Worm (Caenorhabditis elegans) whole organism, young adult: ENCODE measurements around the gene rps-4.
A peak's percentile ranks its signal among the peaks of the same experiment; 100 is the strongest.

Source experiments
- B0019.2 ChIP-seq: fragments of 200-800 bp; sonication (Bioruptor generic); conservative IDR thresholded peaks from 2 replicates; pipeline ENCODE4 v1.3.6; 2022; ENCODE audit warnings: missing genetic modification reagents, missing genetic modification characterization, missing compliant biosample characterization
- F22D6.2 ChIP-seq: sonication (generic microtip); optimal IDR thresholded peaks from 2 replicates; lab custom pipeline; 2016; ENCODE audit warnings: mild to moderate bottlenecking, missing genetic modification characterization, missing compliant biosample characterization
- F23B12.7 ChIP-seq: sonication (generic microtip); optimal IDR thresholded peaks from 2 replicates; lab custom pipeline; 2017; ENCODE audit warnings: missing genetic modification characterization, mild to moderate bottlenecking, missing compliant biosample characterization, antibody characterized with exemption, moderate library complexity; ENCODE audit not compliant: insufficient read depth
- F33H1.4 ChIP-seq: fragments of 200-800 bp; sonication (Bioruptor generic); IDR thresholded peaks from 2 replicates; pipeline ENCODE4 v1.3.6; 2022; ENCODE audit warnings: missing genetic modification reagents, missing genetic modification characterization, missing compliant biosample characterization
- F57A8.1 ChIP-seq: fragments of 200-800 bp; sonication (Bioruptor generic); optimal IDR thresholded peaks from 2 replicates; lab custom pipeline; 2018; ENCODE audit warnings: mild to moderate bottlenecking, missing genetic modification characterization, moderate library complexity, missing compliant biosample characterization
- K11D2.4 ChIP-seq: fragments of 200-800 bp; sonication (Bioruptor generic); IDR thresholded peaks from 2 replicates; pipeline ENCODE4 v1.3.6; 2022; ENCODE audit warnings: missing genetic modification reagents, missing genetic modification characterization, missing compliant biosample characterization
- Y79H2A.3 ChIP-seq: fragments of 200-800 bp; sonication (Bioruptor generic); conservative IDR thresholded peaks from 2 replicates; pipeline ENCODE4 v1.3.6; 2022; ENCODE audit warnings: missing genetic modification reagents, missing genetic modification characterization, missing compliant biosample characterization
- Y95B8A.8 ChIP-seq: fragments of 200-800 bp; sonication (Bioruptor generic); IDR thresholded peaks from 2 replicates; pipeline ENCODE4 v1.3.6; 2022; ENCODE audit warnings: missing genetic modification reagents, missing genetic modification characterization, missing compliant biosample characterization
- ZK185.1 ChIP-seq: sonication (generic microtip); optimal IDR thresholded peaks from 2 replicates; lab custom pipeline; 2016; ENCODE audit warnings: mild to moderate bottlenecking, missing genetic modification characterization, missing compliant biosample characterization; ENCODE audit not compliant: poor library complexity, severe bottlenecking
- ama-1 ChIP-seq, 3 experiments: fragments of 150-350 bp in 1 of 3; sonication (generic microtip) in 2 of 3; optimal IDR thresholded peaks; 2 replicates each; lab custom pipeline; 2014 to 2018; ENCODE audit warnings: missing biosample characterization in 2 of 3, missing genetic modification characterization in 2 of 3, missing genetic modification reagents in 2 of 3
- bed-2 ChIP-seq: fragments of 200-800 bp; sonication (Bioruptor generic); IDR thresholded peaks from 2 replicates; pipeline ENCODE4 v1.3.6; 2022; ENCODE audit warnings: missing genetic modification reagents, missing genetic modification characterization, missing compliant biosample characterization
- ccch-3 ChIP-seq: fragments of 200-800 bp; sonication (Bioruptor generic); optimal IDR thresholded peaks from 2 replicates; lab custom pipeline; 2018; ENCODE audit warnings: mild to moderate bottlenecking, missing genetic modification characterization, missing compliant biosample characterization
- cebp-1 ChIP-seq, 2 experiments: fragments of 200-800 bp in 1 of 2; sonication (Bioruptor generic) in 1 of 2; sonication (generic microtip) in 1 of 2; IDR thresholded peaks in 1 of 2; optimal IDR thresholded peaks in 1 of 2; 2 replicates each; pipeline versions ENCODE4 v1.3.6 to Lab custom; 2017 to 2022; ENCODE audit warnings: missing compliant biosample characterization in 2 of 2, missing genetic modification characterization in 2 of 2, mild to moderate bottlenecking in 1 of 2, missing genetic modification reagents in 1 of 2, moderate library complexity in 1 of 2
- cebp-2 ChIP-seq: fragments of 200-800 bp; sonication (Bioruptor generic); IDR thresholded peaks from 2 replicates; pipeline ENCODE4 v1.3.6; 2022; ENCODE audit warnings: missing genetic modification characterization, missing compliant biosample characterization
- ceh-100 ChIP-seq: fragments of 200-800 bp; sonication (Bioruptor generic); IDR thresholded peaks from 2 replicates; pipeline ENCODE4 v1.3.6; 2022; ENCODE audit warnings: missing genetic modification reagents, missing genetic modification characterization, missing compliant biosample characterization
- ceh-27 ChIP-seq: fragments of 200-800 bp; sonication (Bioruptor generic); optimal IDR thresholded peaks from 2 replicates; lab custom pipeline; 2018; ENCODE audit warnings: mild to moderate bottlenecking, missing genetic modification characterization, moderate library complexity, missing compliant biosample characterization
- chd-7 ChIP-seq: sonication (generic microtip); optimal IDR thresholded peaks from 2 replicates; lab custom pipeline; 2016; ENCODE audit warnings: mild to moderate bottlenecking, missing genetic modification characterization, moderate library complexity, missing compliant biosample characterization
- efl-1 ChIP-seq: fragments of 150-350 bp; optimal IDR thresholded peaks from 2 replicates; lab custom pipeline; 2014; ENCODE audit warnings: missing biosample characterization, missing genetic modification reagents, missing genetic modification characterization
- egl-18 ChIP-seq: fragments of 200-800 bp; sonication (Bioruptor generic); IDR thresholded peaks from 2 replicates; pipeline ENCODE4 v1.3.6; 2022; ENCODE audit warnings: missing genetic modification reagents, missing genetic modification characterization, missing compliant biosample characterization
- fkh-3 ChIP-seq: sonication (generic microtip); optimal IDR thresholded peaks from 2 replicates; lab custom pipeline; 2016; ENCODE audit warnings: mild to moderate bottlenecking, missing genetic modification characterization, missing compliant biosample characterization
- him-1 ChIP-seq: sonication (generic microtip); optimal IDR thresholded peaks from 2 replicates; lab custom pipeline; 2016; ENCODE audit warnings: missing genotype, missing genetic modification reagents, missing genetic modification characterization, missing compliant biosample characterization
- hmg-1.2 ChIP-seq: fragments of 200-800 bp; sonication (Bioruptor generic); IDR thresholded peaks from 2 replicates; pipeline ENCODE4 v1.3.6; 2022; ENCODE audit warnings: missing genetic modification reagents, missing genetic modification characterization, missing compliant biosample characterization
- hmg-20 ChIP-seq: fragments of 200-800 bp; sonication (Bioruptor generic); IDR thresholded peaks from 2 replicates; pipeline ENCODE4 v1.3.6; 2022; ENCODE audit warnings: missing genetic modification reagents, missing genetic modification characterization, missing compliant biosample characterization
- lag-1 ChIP-seq: fragments of 200-800 bp; sonication (Bioruptor generic); IDR thresholded peaks from 2 replicates; pipeline ENCODE4 v1.3.6; 2022; ENCODE audit warnings: missing genetic modification reagents, missing genetic modification characterization, missing compliant biosample characterization
- let-607 ChIP-seq, 2 experiments: fragments of 200-800 bp in 1 of 2; sonication (Bioruptor generic) in 1 of 2; sonication (generic microtip) in 1 of 2; optimal IDR thresholded peaks; 2 replicates each; lab custom pipeline; 2016 to 2018; ENCODE audit warnings: mild to moderate bottlenecking in 2 of 2, missing compliant biosample characterization in 2 of 2, missing genetic modification characterization in 2 of 2, moderate library complexity in 2 of 2, missing genotype in 1 of 2
- lin-26 ChIP-seq: fragments of 200-800 bp; sonication (Bioruptor generic); IDR thresholded peaks from 2 replicates; pipeline ENCODE4 v1.3.6; 2022; ENCODE audit warnings: missing genetic modification reagents, missing genetic modification characterization, missing compliant biosample characterization
- lin-40 ChIP-seq: sonication (generic microtip); optimal IDR thresholded peaks from 2 replicates; lab custom pipeline; 2016; ENCODE audit warnings: missing genetic modification characterization, mild to moderate bottlenecking, missing compliant biosample characterization, missing genotype, missing genetic modification reagents
- lir-1 ChIP-seq: fragments of 200-800 bp; sonication (Bioruptor generic); conservative IDR thresholded peaks from 2 replicates; pipeline ENCODE4 v1.3.6; 2022; ENCODE audit warnings: missing genetic modification reagents, missing genetic modification characterization, missing compliant biosample characterization
- lsl-1 ChIP-seq: fragments of 200-800 bp; sonication (Bioruptor generic); optimal IDR thresholded peaks from 2 replicates; lab custom pipeline; 2018; ENCODE audit warnings: mild to moderate bottlenecking, missing genetic modification characterization, moderate library complexity, missing compliant biosample characterization
- madf-10 ChIP-seq: sonication (generic microtip); optimal IDR thresholded peaks from 2 replicates; lab custom pipeline; 2016; ENCODE audit warnings: mild to moderate bottlenecking, missing genetic modification characterization, missing compliant biosample characterization
- madf-8 ChIP-seq: fragments of 200-800 bp; sonication (Bioruptor generic); conservative IDR thresholded peaks from 2 replicates; pipeline ENCODE4 v1.3.6; 2022; ENCODE audit warnings: missing genetic modification reagents, missing genetic modification characterization, missing compliant biosample characterization
- nfya-1 ChIP-seq: sonication (generic microtip); optimal IDR thresholded peaks from 2 replicates; lab custom pipeline; 2017; ENCODE audit warnings: antibody characterized with exemption, missing compliant biosample characterization, missing genetic modification characterization, borderline replicate concordance; ENCODE audit not compliant: insufficient read depth
- nfyb-1 ChIP-seq: fragments of 200-800 bp; sonication (Bioruptor generic); IDR thresholded peaks from 2 replicates; pipeline ENCODE4 v1.3.6; 2022; ENCODE audit warnings: missing genetic modification reagents, missing genetic modification characterization, missing compliant biosample characterization
- rcor-1 ChIP-seq: fragments of 200-800 bp; sonication (Bioruptor generic); IDR thresholded peaks from 2 replicates; pipeline ENCODE4 v1.3.6; 2022; ENCODE audit warnings: missing genetic modification reagents, missing genetic modification characterization, missing compliant biosample characterization
- rpc-1 ChIP-seq, 2 experiments: fragments of 150-350 bp in 1 of 2; sonication (generic microtip) in 1 of 2; optimal IDR thresholded peaks; 2 replicates each; lab custom pipeline; 2014 to 2018; ENCODE audit warnings: missing biosample characterization in 1 of 2, missing genetic modification characterization in 1 of 2, missing genetic modification reagents in 1 of 2, missing genotype in 1 of 2
- snpc-1.3 ChIP-seq: sonication (generic microtip); optimal IDR thresholded peaks from 2 replicates; lab custom pipeline; 2017; ENCODE audit warnings: missing genetic modification characterization, mild to moderate bottlenecking, missing compliant biosample characterization, antibody characterized with exemption, moderate library complexity, missing genotype, missing genetic modification reagents; ENCODE audit not compliant: insufficient read depth
- tbp1 ChIP-seq: fragments of 200-800 bp; sonication (Bioruptor generic); optimal IDR thresholded peaks from 2 replicates; lab custom pipeline; 2018; ENCODE audit warnings: mild to moderate bottlenecking, missing genetic modification characterization, missing compliant biosample characterization
- tlf-1 ChIP-seq: fragments of 200-800 bp; sonication (Bioruptor generic); optimal IDR thresholded peaks from 2 replicates; lab custom pipeline; 2018; ENCODE audit warnings: mild to moderate bottlenecking, missing genetic modification characterization, missing compliant biosample characterization
- ztf-18 ChIP-seq: sonication (generic microtip); optimal IDR thresholded peaks from 2 replicates; lab custom pipeline; 2016; ENCODE audit warnings: missing genotype, mild to moderate bottlenecking, missing genetic modification characterization, missing compliant biosample characterization
- ztf-26 ChIP-seq: sonication (generic microtip); optimal IDR thresholded peaks from 2 replicates; lab custom pipeline; 2017; ENCODE audit warnings: missing genetic modification characterization, missing compliant biosample characterization
- ztf-28 ChIP-seq: fragments of 200-800 bp; sonication (Bioruptor generic); IDR thresholded peaks from 2 replicates; pipeline ENCODE4 v1.3.6; 2022; ENCODE audit warnings: missing genetic modification reagents, missing genetic modification characterization, missing compliant biosample characterization

The rps-4 gene

ce11 chrIV:7043430-7043829 lies 41.1 kb downstream of the rps-4 start (continued):
- TF ChIP-seq ama-1 (optimal IDR thresholded peaks at IDR 0.05; lab: Kevin White, UChicago) (no peak), ama-1 (GFP tag; optimal IDR thresholded peaks at IDR 0.05; lab: Kevin White, UChicago) (peak; percentile 39 to 80), Y79H2A.3 (GFP tag; lab: Robert Waterston, UW) (peak; percentile 58; the same call in 1 of the 2 replicates), F33H1.4 (peak; percentile 50), lin-26 (GFP tag; lab: Robert Waterston, UW) (peak; percentile 47; the same call in 1 of the 2 replicates), ztf-28 (GFP tag; lab: Robert Waterston, UW) (no peak), egl-18 (GFP tag; lab: Robert Waterston, UW) (0 out of 2 replicates have a peak, but pooled peaks have one; percentile 57), tlf-1 (peak; percentile 42), rcor-1 (GFP tag; lab: Robert Waterston, UW) (peak; percentile 82), fkh-3 (peak; percentile 20), cebp-2 (0 out of 2 replicates have a peak, but pooled peaks have one; percentile 70)

ce11 chrIV:7039476-7040261 lies 44.8 kb downstream of the rps-4 start, which contains the start of the genes cogc-2 and klp-18:
Gene cogc-2 (minus strand): TSS chrIV:7039580.
Gene klp-18 (plus strand): TSS chrIV:7040211.
- peak; percentile 100 for TF ChIP-seq madf-8 (GFP tag; lab: Robert Waterston, UW)
- TF ChIP-seq Y95B8A.8 (GFP tag; lab: Robert Waterston, UW), result peak; percentile 90
- TF ChIP-seq chd-7 (tag; lab: Kevin White, UChicago), result peak; percentile 10
- TF ChIP-seq let-607 (tag; optimal IDR thresholded peaks at IDR 0.05; lab: Kevin White, UChicago), result peak; percentile 69 to 79
- peak; percentile 99 for TF ChIP-seq F33H1.4
- TF ChIP-seq tbp1 (GFP tag; lab: Kevin White, UChicago), result peak; percentile 62
- TF ChIP-seq rcor-1 (GFP tag; lab: Robert Waterston, UW), result peak; percentile 73; the same call in 1 of the 2 replicates
- TF ChIP-seq hmg-1.2 (GFP tag; lab: Robert Waterston, UW), result peak; percentile 52
- TF ChIP-seq ceh-27 (GFP tag; lab: Kevin White, UChicago), result peak; percentile 52
- peak; percentile 62 for TF ChIP-seq lin-40 (tag; lab: Kevin White, UChicago)
- peak; percentile 26; the same call in 1 of the 2 replicates for TF ChIP-seq hmg-20
- peak; percentile 91 for TF ChIP-seq cebp-1 (GFP tag; IDR thresholded peaks at IDR 0.05; lab: Robert Waterston, UW)
- peak; percentile 98 for TF ChIP-seq cebp-1 (tag; optimal IDR thresholded peaks at IDR 0.05; lab: Kevin White, UChicago)
- TF ChIP-seq nfyb-1 (GFP tag; lab: Robert Waterston, UW), result peak; percentile 57; the same call in 1 of the 2 replicates
- TF ChIP-seq lag-1 (GFP tag; lab: Robert Waterston, UW), result no peak
- no peak for TF ChIP-seq cebp-2
- TF ChIP-seq F57A8.1 (GFP tag; lab: Kevin White, UChicago), result no peak
- TF ChIP-seq ceh-100, result peak; percentile 62
- peak; percentile 94 for TF ChIP-seq tlf-1
- TF ChIP-seq him-1 (tag; lab: Kevin White, UChicago), result peak; percentile 64
- peak; percentile 29 for TF ChIP-seq madf-10 (tag; lab: Kevin White, UChicago)
- TF ChIP-seq B0019.2 (GFP tag; lab: Robert Waterston, UW), result peak; percentile 86
- TF ChIP-seq F23B12.7, result peak; percentile 72
- 0 out of 2 replicates have a peak, but pooled peaks have one; percentile 26 for TF ChIP-seq Y79H2A.3 (GFP tag; lab: Robert Waterston, UW)
- TF ChIP-seq ccch-3, result no peak
- TF ChIP-seq bed-2 (GFP tag; lab: Robert Waterston, UW), result no peak
- TF ChIP-seq ztf-26 (tag; lab: Kevin White, UChicago), result no peak
- peak; percentile 72 for TF ChIP-seq ZK185.1 (tag; lab: Kevin White, UChicago)
- peak; percentile 84 for TF ChIP-seq ztf-18 (tag; lab: Kevin White, UChicago)
- no peak for TF ChIP-seq ama-1 (optimal IDR thresholded peaks at IDR 0.05; lab: Kevin White, UChicago)
- TF ChIP-seq ama-1 (GFP tag; optimal IDR thresholded peaks at IDR 0.05; lab: Kevin White, UChicago), result no peak
- TF ChIP-seq nfya-1 (tag; lab: Kevin White, UChicago), result no peak
- peak; percentile 49; the same call in 1 of the 2 replicates for TF ChIP-seq K11D2.4
- peak; percentile 45 for TF ChIP-seq snpc-1.3 (tag; lab: Kevin White, UChicago)
- TF ChIP-seq F22D6.2, result no peak
- TF ChIP-seq efl-1 (GFP tag; lab: Kevin White, UChicago), result peak; percentile 99
- TF ChIP-seq rpc-1 (optimal IDR thresholded peaks at IDR 0.05; lab: Kevin White, UChicago), result peak; percentile 35
- no peak for TF ChIP-seq rpc-1 (tag; optimal IDR thresholded peaks at IDR 0.05; lab: Kevin White, UChicago)
- TF ChIP-seq lsl-1 (GFP tag; lab: Kevin White, UChicago), result peak; percentile 99
- TF ChIP-seq lir-1 (GFP tag; lab: Robert Waterston, UW), result peak; percentile 75
